Worm (Caenorhabditis elegans) whole organism, L1 larva: ENCODE measurements around the gene col-109.

Experiments
- C04F5.9 ChIP-seq: sonication (generic microtip); optimal IDR thresholded peaks from 2 replicates; lab custom pipeline; 2016; ENCODE audit warnings: missing genetic modification characterization, missing compliant biosample characterization
- C16A3.4 ChIP-seq: fragments of 150-350 bp; optimal IDR thresholded peaks from 2 replicates; lab custom pipeline; 2014; ENCODE audit warnings: missing biosample characterization, missing genetic modification characterization
- F16B12.6 ChIP-seq: fragments of 150-350 bp; optimal IDR thresholded peaks from 2 replicates; lab custom pipeline; 2014; ENCODE audit warnings: missing biosample characterization, missing genetic modification characterization
- Y116A8C.19 ChIP-seq: sonication (generic microtip); optimal IDR thresholded peaks from 2 replicates; lab custom pipeline; 2016; ENCODE audit warnings: missing compliant biosample characterization, missing genetic modification characterization, borderline replicate concordance
- aly-2 ChIP-seq: fragments of 150-350 bp; optimal IDR thresholded peaks from 2 replicates; lab custom pipeline; 2014; ENCODE audit warnings: missing biosample characterization, missing genetic modification characterization
- ceh-82 ChIP-seq, 3 experiments: fragments of 150-350 bp in 1 of 3; sonication (generic microtip) in 2 of 3; optimal IDR thresholded peaks; 2 replicates each; lab custom pipeline; 2014 to 2017; ENCODE audit warnings: missing biosample characterization in 3 of 3, missing genetic modification characterization in 3 of 3
- ceh-90 ChIP-seq: sonication (generic microtip); optimal IDR thresholded peaks from 2 replicates; lab custom pipeline; 2016; ENCODE audit warnings: missing genetic modification characterization, missing compliant biosample characterization
- ces-1 ChIP-seq: fragments of 150-350 bp; optimal IDR thresholded peaks from 2 replicates; lab custom pipeline; 2014; ENCODE audit warnings: missing biosample characterization, missing genetic modification reagents, missing genetic modification characterization
- dpl-1 ChIP-seq, 3 experiments: fragments of 150-350 bp in 2 of 3; sonication (generic microtip) in 1 of 3; optimal IDR thresholded peaks; 2 replicates each; lab custom pipeline; 2014 to 2017; ENCODE audit warnings: missing biosample characterization in 3 of 3, missing genetic modification characterization in 3 of 3, missing genetic modification reagents in 3 of 3
- efl-1 ChIP-seq, 4 experiments: fragments of 150-350 bp; optimal IDR thresholded peaks in 3 of 4; peaks in 1 of 4; 1 replicate in 1 of 4; 2 replicates in 3 of 4; lab custom pipeline; 2014; ENCODE audit warnings: missing biosample characterization in 2 of 4, missing genetic modification characterization in 2 of 4, missing genetic modification reagents in 2 of 4
- efl-3 ChIP-seq: fragments of 200-800 bp; sonication (Bioruptor generic); optimal IDR thresholded peaks from 2 replicates; lab custom pipeline; 2018; ENCODE audit warnings: mild to moderate bottlenecking, missing genetic modification characterization, missing compliant biosample characterization
- egl-27 ChIP-seq, 2 experiments: fragments of 150-350 bp in 1 of 2; sonication (generic microtip); optimal IDR thresholded peaks; 3 replicates each; lab custom pipeline; 2017 to 2018; ENCODE audit warnings: missing biosample characterization in 2 of 2, missing genetic modification characterization in 2 of 2, missing genetic modification reagents in 2 of 2
- elt-2 ChIP-seq: sonication (generic microtip); optimal IDR thresholded peaks from 2 replicates; lab custom pipeline; 2016; ENCODE audit warnings: missing genetic modification characterization, mild to moderate bottlenecking, inconsistent platforms, missing compliant biosample characterization, missing genetic modification reagents
- fkh-10 ChIP-seq: sonication (generic microtip); optimal IDR thresholded peaks from 2 replicates; lab custom pipeline; 2017; ENCODE audit warnings: missing biosample characterization, missing genetic modification reagents, missing genetic modification characterization
- fkh-4 ChIP-seq: sonication (generic microtip); optimal IDR thresholded peaks from 2 replicates; lab custom pipeline; 2016; ENCODE audit warnings: missing compliant biosample characterization, missing genetic modification characterization, borderline replicate concordance
- fos-1 ChIP-seq: fragments of 150-350 bp; optimal IDR thresholded peaks from 2 replicates; lab custom pipeline; 2014; ENCODE audit warnings: missing biosample characterization, missing genetic modification characterization
- grh-1 ChIP-seq: fragments of 200-800 bp; sonication (Bioruptor generic); IDR thresholded peaks from 2 replicates; pipeline ENCODE4 v1.3.6; 2022; ENCODE audit warnings: missing genetic modification reagents, missing genetic modification characterization, missing compliant biosample characterization
- lin-13 ChIP-seq: fragments of 150-350 bp; optimal IDR thresholded peaks from 2 replicates; lab custom pipeline; 2014; ENCODE audit warnings: missing biosample characterization, missing genetic modification reagents, missing genetic modification characterization
- lin-14 ChIP-seq: fragments of 200-800 bp; sonication (Bioruptor generic); optimal IDR thresholded peaks from 2 replicates; lab custom pipeline; 2018; ENCODE audit warnings: mild to moderate bottlenecking, missing genetic modification characterization, moderate library complexity, missing compliant biosample characterization
- lin-15B ChIP-seq: fragments of 150-350 bp; sonication (generic microtip); optimal IDR thresholded peaks from 3 replicates; lab custom pipeline; 2014; ENCODE audit warnings: missing biosample characterization, missing genetic modification characterization
- lin-39 ChIP-seq: fragments of 150-350 bp; optimal IDR thresholded peaks from 2 replicates; lab custom pipeline; 2014; ENCODE audit warnings: missing biosample characterization, missing genetic modification reagents, missing genetic modification characterization
- lir-3 ChIP-seq: sonication (generic microtip); optimal IDR thresholded peaks from 2 replicates; lab custom pipeline; 2016; ENCODE audit warnings: mild to moderate bottlenecking, missing genetic modification characterization, moderate library complexity, missing compliant biosample characterization; ENCODE audit not compliant: poor library complexity
- lsy-2 ChIP-seq, 2 experiments: fragments of 150-350 bp; optimal IDR thresholded peaks; 2 replicates each; lab custom pipeline; 2014; ENCODE audit warnings: missing biosample characterization in 2 of 2, missing genetic modification characterization in 2 of 2
- mdl-1 ChIP-seq, 2 experiments: fragments of 150-350 bp; optimal IDR thresholded peaks; 2 replicates each; lab custom pipeline; 2014 to 2017; ENCODE audit warnings: missing biosample characterization in 2 of 2, missing genetic modification characterization in 2 of 2, inconsistent platforms in 1 of 2
- mef-2 ChIP-seq: fragments of 150-350 bp; optimal IDR thresholded peaks from 2 replicates; lab custom pipeline; 2014; ENCODE audit warnings: missing biosample characterization, missing genetic modification characterization
- mep-1 ChIP-seq: fragments of 150-350 bp; optimal IDR thresholded peaks from 2 replicates; lab custom pipeline; 2014; ENCODE audit warnings: missing biosample characterization, missing genetic modification characterization
- nhr-11 ChIP-seq: fragments of 150-350 bp; optimal IDR thresholded peaks from 2 replicates; lab custom pipeline; 2014; ENCODE audit warnings: missing biosample characterization, missing genetic modification characterization
- nhr-12 ChIP-seq: sonication (generic microtip); optimal IDR thresholded peaks from 2 replicates; lab custom pipeline; 2017; ENCODE audit warnings: missing biosample characterization, missing genetic modification characterization
- nhr-19 ChIP-seq: fragments of 200-800 bp; sonication (Bioruptor generic); conservative IDR thresholded peaks from 2 replicates; pipeline ENCODE4 v1.3.6; 2022; ENCODE audit warnings: missing genetic modification characterization, missing compliant biosample characterization
- nhr-237 ChIP-seq: fragments of 150-350 bp; optimal IDR thresholded peaks from 2 replicates; lab custom pipeline; 2014; ENCODE audit warnings: missing biosample characterization, missing genetic modification characterization
- nhr-28 ChIP-seq: fragments of 150-350 bp; optimal IDR thresholded peaks from 2 replicates; lab custom pipeline; 2014; ENCODE audit warnings: missing biosample characterization, missing genetic modification characterization
- nhr-47 ChIP-seq: sonication (generic microtip); optimal IDR thresholded peaks from 2 replicates; lab custom pipeline; 2016; ENCODE audit warnings: mild to moderate bottlenecking, missing genetic modification characterization, moderate library complexity, missing compliant biosample characterization
- nhr-71 ChIP-seq: sonication (generic microtip); optimal IDR thresholded peaks from 2 replicates; lab custom pipeline; 2016; ENCODE audit warnings: mild to moderate bottlenecking, missing genetic modification characterization, moderate library complexity, missing compliant biosample characterization
- nhr-84 ChIP-seq: sonication (generic microtip); optimal IDR thresholded peaks from 2 replicates; lab custom pipeline; 2017; ENCODE audit warnings: missing biosample characterization, missing genetic modification characterization
- nhr-85 ChIP-seq: sonication (generic microtip); peaks from one replicate; lab custom pipeline; 2016; ENCODE audit warnings: missing genetic modification characterization, inconsistent platforms, missing compliant biosample characterization
- nhr-90 ChIP-seq: sonication (generic microtip); optimal IDR thresholded peaks from 2 replicates; lab custom pipeline; 2016; ENCODE audit warnings: mild to moderate bottlenecking, missing genetic modification characterization, missing compliant biosample characterization; ENCODE audit not compliant: poor library complexity
- pax-3 ChIP-seq: fragments of 200-800 bp; sonication (Bioruptor generic); optimal IDR thresholded peaks from 2 replicates; lab custom pipeline; 2018; ENCODE audit warnings: mild to moderate bottlenecking, missing genetic modification characterization, moderate library complexity, missing compliant biosample characterization
- rnt-1 ChIP-seq: sonication (generic microtip); optimal IDR thresholded peaks from 2 replicates; lab custom pipeline; 2016; ENCODE audit warnings: mild to moderate bottlenecking, missing genetic modification characterization, moderate library complexity, missing compliant biosample characterization
- snu-23 ChIP-seq: sonication (generic microtip); optimal IDR thresholded peaks from 2 replicates; lab custom pipeline; 2016; ENCODE audit warnings: missing genetic modification characterization, missing compliant biosample characterization
- sptf-1 ChIP-seq: fragments of 150-350 bp; optimal IDR thresholded peaks from 2 replicates; lab custom pipeline; 2014; ENCODE audit warnings: missing biosample characterization, missing genetic modification characterization
- sup-37 ChIP-seq: fragments of 200-800 bp; sonication (Bioruptor generic); optimal IDR thresholded peaks from 2 replicates; lab custom pipeline; 2018; ENCODE audit warnings: mild to moderate bottlenecking, missing genetic modification characterization, missing compliant biosample characterization
- swsn-7 ChIP-seq: sonication (generic microtip); optimal IDR thresholded peaks from 2 replicates; lab custom pipeline; 2016; ENCODE audit warnings: missing genetic modification characterization, missing compliant biosample characterization
- unc-30 ChIP-seq: sonication (generic microtip); optimal IDR thresholded peaks from 2 replicates; lab custom pipeline; 2017; ENCODE audit warnings: missing biosample characterization, missing genetic modification characterization
- unc-62 ChIP-seq: fragments of 150-350 bp; optimal IDR thresholded peaks from 2 replicates; lab custom pipeline; 2014; ENCODE audit warnings: missing biosample characterization, missing genetic modification reagents, missing genetic modification characterization
- unc-86 ChIP-seq: sonication (generic microtip); optimal IDR thresholded peaks from 2 replicates; lab custom pipeline; 2016; ENCODE audit warnings: missing genetic modification characterization, missing compliant biosample characterization
- unc-98 ChIP-seq: fragments of 200-800 bp; sonication (Bioruptor generic); IDR thresholded peaks from 2 replicates; pipeline ENCODE4 v1.3.6; 2022; ENCODE audit warnings: missing genetic modification characterization, missing compliant biosample characterization
- vab-15 ChIP-seq: sonication (generic microtip); optimal IDR thresholded peaks from 2 replicates; lab custom pipeline; 2017; ENCODE audit warnings: missing genotype, mild to moderate bottlenecking, missing genetic modification characterization, missing compliant biosample characterization
- zag-1 ChIP-seq: fragments of 150-350 bp; optimal IDR thresholded peaks from 2 replicates; lab custom pipeline; 2014; ENCODE audit warnings: missing biosample characterization, missing genetic modification characterization
- ztf-11 ChIP-seq, 2 experiments: sonication (generic microtip); optimal IDR thresholded peaks; 2 replicates each; lab custom pipeline; 2016 to 2017; ENCODE audit warnings: missing genetic modification characterization in 2 of 2, missing biosample characterization in 1 of 2, missing compliant biosample characterization in 1 of 2
- ztf-4 ChIP-seq: fragments of 150-350 bp; optimal IDR thresholded peaks from 2 replicates; lab custom pipeline; 2014; ENCODE audit warnings: missing biosample characterization, missing genetic modification characterization

Gene col-109

DNA sequence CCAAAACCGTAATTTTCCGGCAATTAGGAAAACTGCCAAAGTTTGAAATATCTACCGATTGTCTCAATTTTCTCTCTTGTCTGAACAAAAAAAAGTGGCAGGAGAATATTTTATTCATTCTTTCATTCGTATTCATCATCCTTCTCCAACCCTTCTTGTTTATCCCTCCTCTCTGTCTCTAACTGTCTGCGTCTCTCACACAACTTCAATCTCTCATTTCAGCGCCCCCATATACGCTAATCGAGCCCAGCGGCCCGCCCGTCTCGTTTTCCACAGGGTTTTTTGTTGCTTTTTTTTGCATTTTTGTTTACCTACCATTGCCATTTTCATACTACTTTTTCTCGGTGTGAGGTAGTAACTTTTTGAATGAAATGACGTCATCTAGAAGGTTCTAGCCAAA lies 22.3 kb upstream of the col-109 start (continued):
- TF ChIP-seq ceh-82 (tag; optimal IDR thresholded peaks at IDR 0.05; lab: Kevin White, UChicago) (peak in 1 of 3 experiments; percentile 13), lsy-2 (tag; optimal IDR thresholded peaks at IDR 0.05; lab: Kevin White, UChicago) (no peak), egl-27 (tag; optimal IDR thresholded peaks at IDR 0.05; lab: Kevin White, UChicago) (no peak), ztf-11 (tag; optimal IDR thresholded peaks at IDR 0.05; lab: Kevin White, UChicago) (no peak), mef-2 (tag; lab: Kevin White, UChicago) (no peak), lin-13 (no peak), C04F5.9 (no peak), lin-14 (peak; percentile 53), ceh-90 (tag; lab: Kevin White, UChicago) (no peak), nhr-84 (tag; lab: Kevin White, UChicago) (no peak), grh-1 (GFP tag; lab: Robert Waterston, UW) (no peak), swsn-7 (tag; lab: Kevin White, UChicago) (peak; percentile 22), nhr-71 (tag; lab: Kevin White, UChicago) (peak; percentile 24), mep-1 (tag; lab: Kevin White, UChicago) (peak; percentile 3), fos-1 (no peak), nhr-85 (tag; lab: Kevin White, UChicago) (no peak), lir-3 (no peak), rnt-1 (tag; lab: Kevin White, UChicago) (no peak), vab-15 (no peak), nhr-47 (tag; lab: Kevin White, UChicago) (peak; percentile 28)
- TF ChIP-seq, all 84 proteins: peak for 8

ce11 chrIV:1838583-1838982 lies 18.5 kb upstream of the col-109 start:
- TF ChIP-seq ces-1 (GFP tag; lab: Kevin White, UChicago) (no peak), pax-3 (tag; lab: Kevin White, UChicago) (no peak), aly-2 (tag; lab: Kevin White, UChicago) (no peak), C16A3.4 (no peak), C04F5.9 (no peak), ceh-82 (tag; optimal IDR thresholded peaks at IDR 0.05; lab: Kevin White, UChicago) (no peak), elt-2 (tag; lab: Kevin White, UChicago) (no peak), ztf-4 (tag; lab: Kevin White, UChicago) (no peak), Y116A8C.19 (no peak), rnt-1 (tag; lab: Kevin White, UChicago) (peak; percentile 14), fkh-4 (tag; lab: Kevin White, UChicago) (no peak), mdl-1 (tag; optimal IDR thresholded peaks at IDR 0.05; lab: Kevin White, UChicago) (peak in 1 of 2 experiments; percentile 25), nhr-90 (tag; lab: Kevin White, UChicago) (no peak), efl-1 (optimal IDR thresholded peaks at IDR 0.05; lab: Kevin White, UChicago) (peak in 1 of 2 experiments; percentile 4), efl-1 (GFP tag; optimal IDR thresholded peaks at IDR 0.05 in 1 of 2; lab: Kevin White, UChicago) (peak in 1 of 2 experiments; percentile 72), unc-98 (GFP tag; lab: Robert Waterston, UW) (no peak), nhr-28 (tag; lab: Kevin White, UChicago) (no peak), fkh-10 (GFP tag; lab: Kevin White, UChicago) (no peak), F16B12.6 (no peak), nhr-84 (tag; lab: Kevin White, UChicago) (no peak), lin-39 (no peak), lin-13 (no peak), snu-23 (GFP tag; lab: Kevin White, UChicago) (peak; percentile 23), unc-30 (tag; lab: Kevin White, UChicago) (no peak), nhr-11 (tag; lab: Kevin White, UChicago) (no peak), zag-1 (tag; lab: Kevin White, UChicago) (no peak), mep-1 (tag; lab: Kevin White, UChicago) (no peak), unc-86 (tag; lab: Kevin White, UChicago) (no peak), nhr-12 (tag; lab: Kevin White, UChicago) (no peak), dpl-1 (GFP tag; optimal IDR thresholded peaks at IDR 0.05; lab: Kevin White, UChicago) (no peak), grh-1 (GFP tag; lab: Robert Waterston, UW) (0 out of 2 replicates have a peak, but pooled peaks have one; percentile 13), efl-3 (no peak), nhr-237 (tag; lab: Kevin White, UChicago) (no peak), sup-37 (GFP tag; lab: Kevin White, UChicago) (no peak), lin-15B (tag; lab: Kevin White, UChicago) (no peak), unc-62 (GFP tag; lab: Kevin White, UChicago) (no peak), sptf-1 (tag; lab: Kevin White, UChicago) (no peak), ztf-11 (tag; optimal IDR thresholded peaks at IDR 0.05; lab: Kevin White, UChicago) (no peak), nhr-85 (tag; lab: Kevin White, UChicago) (peak; percentile 78), vab-15 (no peak), nhr-19 (no peak)
